Fruit fly (Drosophila melanogaster) whole organism, embryonic: ENCODE results near the gene CG10492.

Experiments used
- Adf1 ChIP-seq: fragments of 200-800 bp; sonication (Bioruptor generic); IDR thresholded peaks from 2 replicates; pipeline ENCODE4 v1.3.6; 2022; ENCODE audit warnings: missing biosample characterization, missing genetic modification characterization
- Atf3 ChIP-seq: fragments of 200-800 bp; sonication (Bioruptor generic); optimal IDR thresholded peaks from 3 replicates; lab custom pipeline; 2016; ENCODE audit warnings: missing biosample characterization, missing genetic modification characterization
- Atf6 ChIP-seq: fragments of 200-800 bp; sonication (Bioruptor generic); IDR thresholded peaks from 2 replicates; pipeline ENCODE4 v1.3.6; 2022; ENCODE audit warnings: missing biosample characterization, missing genetic modification characterization
- BEAF-32 ChIP-seq: fragments of 200-800 bp; sonication (Bioruptor generic); optimal IDR thresholded peaks from 3 replicates; lab custom pipeline; 2017; ENCODE audit warnings: missing biosample characterization, missing genetic modification characterization, mild to moderate bottlenecking, moderate library complexity, missing genetic modification reagents
- CG11560 ChIP-seq: fragments of 200-800 bp; sonication (Bioruptor generic); IDR thresholded peaks from 3 replicates; pipeline ENCODE4 v1.3.6; 2022; ENCODE audit warnings: missing biosample characterization, missing genetic modification characterization
- CG11695 ChIP-seq: fragments of 200-800 bp; sonication (Bioruptor generic); IDR thresholded peaks from 3 replicates; pipeline ENCODE4 v1.3.6; 2022; ENCODE audit warnings: missing biosample characterization, missing genetic modification characterization
- CG12236 ChIP-seq: fragments of 200-800 bp; sonication (Bioruptor generic); optimal IDR thresholded peaks from 2 replicates; lab custom pipeline; 2016; ENCODE audit warnings: missing biosample characterization, missing genetic modification characterization
- CG13424 ChIP-seq: fragments of 200-800 bp; sonication (Bioruptor generic); optimal IDR thresholded peaks from 2 replicates; lab custom pipeline; 2019; ENCODE audit warnings: missing biosample characterization, mild to moderate bottlenecking, missing genetic modification characterization, moderate library complexity
- CG14860 ChIP-seq: fragments of 200-800 bp; sonication (Bioruptor generic); IDR thresholded peaks from 3 replicates; pipeline ENCODE4 v1.3.6; 2022; ENCODE audit warnings: missing biosample characterization, missing genetic modification characterization; ENCODE audit not compliant: partially characterized antibody
- CG1529 ChIP-seq: fragments of 200-800 bp; sonication (Bioruptor generic); optimal IDR thresholded peaks from 3 replicates; lab custom pipeline; 2018; ENCODE audit warnings: missing biosample characterization, missing genetic modification characterization
- CG17612 ChIP-seq: fragments of 200-800 bp; sonication (Bioruptor generic); IDR thresholded peaks from 2 replicates; pipeline ENCODE4 v1.3.6; 2022; ENCODE audit warnings: missing biosample characterization, missing genetic modification characterization
- CG17829 ChIP-seq: fragments of 200-800 bp; optimal IDR thresholded peaks from 2 replicates; lab custom pipeline; 2019; ENCODE audit warnings: missing biosample characterization, mild to moderate bottlenecking, missing genetic modification characterization, moderate library complexity
- CG2712 ChIP-seq: fragments of 200-800 bp; optimal IDR thresholded peaks from 3 replicates; lab custom pipeline; 2019; ENCODE audit warnings: missing biosample characterization, mild to moderate bottlenecking, missing genetic modification characterization, moderate library complexity
- CG31441 ChIP-seq: fragments of 200-800 bp; sonication (Bioruptor generic); IDR thresholded peaks from 2 replicates; pipeline ENCODE4 v1.3.6; 2022; ENCODE audit warnings: missing biosample characterization, missing genetic modification characterization
- CG32767 ChIP-seq: fragments of 200-800 bp; sonication (Bioruptor generic); IDR thresholded peaks from 2 replicates; pipeline ENCODE4 v1.3.6; 2022; ENCODE audit warnings: missing biosample characterization, missing genetic modification characterization
- CG4360 ChIP-seq: fragments of 200-800 bp; sonication (Bioruptor generic); IDR thresholded peaks from 2 replicates; pipeline ENCODE4 v1.3.6; 2022; ENCODE audit warnings: missing biosample characterization, missing genetic modification characterization
- CG7963 ChIP-seq: fragments of 200-800 bp; sonication (Bioruptor generic); IDR thresholded peaks from 3 replicates; pipeline ENCODE4 v1.3.6; 2022; ENCODE audit warnings: missing biosample characterization, missing genetic modification characterization; ENCODE audit not compliant: partially characterized antibody
- CG8281 ChIP-seq: fragments of 200-800 bp; sonication (Bioruptor generic); optimal IDR thresholded peaks from 2 replicates; lab custom pipeline; 2018; ENCODE audit warnings: missing biosample characterization, mild to moderate bottlenecking, missing genetic modification characterization, moderate library complexity
- CG8388 ChIP-seq: fragments of 200-800 bp; sonication (Bioruptor generic); optimal IDR thresholded peaks from 2 replicates; lab custom pipeline; 2019; ENCODE audit warnings: missing biosample characterization, mild to moderate bottlenecking, missing genetic modification characterization, moderate library complexity
- CG9609 ChIP-seq: fragments of 200-800 bp; sonication (Bioruptor generic); optimal IDR thresholded peaks from 3 replicates; lab custom pipeline; 2016; ENCODE audit warnings: missing biosample characterization, missing genetic modification characterization
- CG9727 ChIP-seq: fragments of 200-800 bp; sonication (Bioruptor generic); optimal IDR thresholded peaks from 3 replicates; lab custom pipeline; 2017; ENCODE audit warnings: missing biosample characterization, mild to moderate bottlenecking, missing genetic modification characterization
- D19B ChIP-seq: fragments of 200-800 bp; sonication (Bioruptor generic); optimal IDR thresholded peaks from 2 replicates; lab custom pipeline; 2017; ENCODE audit warnings: missing biosample characterization, mild to moderate bottlenecking, missing genetic modification characterization
- Eip74EF ChIP-seq, 2 experiments: fragments of 200-800 bp in 1 of 2; fragments of >200 bp in 1 of 2; sonication (Bioruptor generic) in 1 of 2; optimal IDR thresholded peaks; 2 replicates each; lab custom pipeline; 2017 to 2019; ENCODE audit warnings: missing biosample characterization in 2 of 2, missing genetic modification characterization in 2 of 2, mild to moderate bottlenecking in 1 of 2, moderate library complexity in 1 of 2
- HLH4C ChIP-seq: fragments of 200-800 bp; sonication (Bioruptor generic); IDR thresholded peaks from 3 replicates; pipeline ENCODE4 v1.3.6; 2022; ENCODE audit warnings: missing biosample characterization, missing genetic modification characterization; ENCODE audit not compliant: partially characterized antibody
- HLHmδ ChIP-seq: fragments of 200-800 bp; sonication (Bioruptor generic); optimal IDR thresholded peaks from 2 replicates; lab custom pipeline; 2018; ENCODE audit warnings: missing biosample characterization, mild to moderate bottlenecking, missing genetic modification characterization, moderate library complexity
- HmgD ChIP-seq: fragments of 200-800 bp; sonication (Bioruptor generic); optimal IDR thresholded peaks from 3 replicates; lab custom pipeline; 2016; ENCODE audit warnings: missing biosample characterization, missing genetic modification characterization
- NC2β ChIP-seq: fragments of 200-800 bp; sonication (Bioruptor generic); optimal IDR thresholded peaks from 2 replicates; lab custom pipeline; 2016; ENCODE audit warnings: missing biosample characterization, missing genetic modification characterization
- Sry-β ChIP-seq: fragments of 200-800 bp; sonication (Bioruptor generic); optimal IDR thresholded peaks from 2 replicates; lab custom pipeline; 2018; ENCODE audit warnings: missing biosample characterization, mild to moderate bottlenecking, missing genetic modification characterization, moderate library complexity
- Xrp1 ChIP-seq: fragments of 200-800 bp; sonication (Bioruptor generic); IDR thresholded peaks from 2 replicates; pipeline ENCODE4 v1.3.6; 2022; ENCODE audit warnings: missing biosample characterization, missing genetic modification characterization
- abd-A ChIP-seq: fragments of 200-800 bp; sonication (Bioruptor generic); optimal IDR thresholded peaks from 3 replicates; lab custom pipeline; 2019; ENCODE audit warnings: missing biosample characterization, mild to moderate bottlenecking, missing genetic modification characterization, moderate library complexity
- amos ChIP-seq: fragments of 200-800 bp; sonication (Bioruptor generic); IDR thresholded peaks from 2 replicates; pipeline ENCODE4 v1.3.6; 2022; ENCODE audit warnings: missing biosample characterization, missing genetic modification characterization; ENCODE audit not compliant: partially characterized antibody
- aop ChIP-seq: fragments of 200-800 bp; sonication (Bioruptor generic); IDR thresholded peaks from 2 replicates; pipeline ENCODE4 v1.3.6; 2022; ENCODE audit warnings: missing biosample characterization, missing genetic modification characterization
- ara ChIP-seq: fragments of 200-800 bp; sonication (Bioruptor generic); IDR thresholded peaks from 2 replicates; pipeline ENCODE4 v1.3.6; 2022; ENCODE audit warnings: missing biosample characterization, missing genetic modification characterization
- az2 ChIP-seq: fragments of 200-800 bp; sonication (Bioruptor generic); optimal IDR thresholded peaks from 3 replicates; lab custom pipeline; 2016; ENCODE audit warnings: missing biosample characterization, missing genetic modification characterization
- bbx ChIP-seq: fragments of 200-800 bp; sonication (Bioruptor generic); IDR thresholded peaks from 2 replicates; pipeline ENCODE4 v1.3.6; 2022; ENCODE audit warnings: missing biosample characterization, missing genetic modification characterization; ENCODE audit not compliant: partially characterized antibody
- chinmo ChIP-seq: fragments of 200-800 bp; sonication (Bioruptor generic); IDR thresholded peaks from 4 replicates; pipeline ENCODE4 v1.3.6; 2022; ENCODE audit warnings: missing biosample characterization, missing genetic modification characterization; ENCODE audit not compliant: partially characterized antibody
- dmrt99B ChIP-seq: fragments of 200-800 bp; sonication (Bioruptor generic); optimal IDR thresholded peaks from 2 replicates; lab custom pipeline; 2018; ENCODE audit warnings: missing biosample characterization, mild to moderate bottlenecking, missing genetic modification characterization, moderate library complexity
- dysf ChIP-seq: fragments of 200-800 bp; sonication (Bioruptor generic); IDR thresholded peaks from 3 replicates; pipeline ENCODE4 v1.3.6; 2022; ENCODE audit warnings: missing biosample characterization, missing genetic modification characterization
- fd96Cb ChIP-seq: fragments of 200-800 bp; sonication (Bioruptor generic); optimal IDR thresholded peaks from 2 replicates; lab custom pipeline; 2018; ENCODE audit warnings: missing biosample characterization, mild to moderate bottlenecking, missing genetic modification characterization, moderate library complexity
- gfzf ChIP-seq: fragments of 200-800 bp; sonication (Bioruptor generic); optimal IDR thresholded peaks from 2 replicates; lab custom pipeline; 2016; ENCODE audit warnings: missing biosample characterization, mild to moderate bottlenecking, missing genetic modification characterization, moderate library complexity
- grn ChIP-seq: fragments of 200-800 bp; sonication (Bioruptor generic); optimal IDR thresholded peaks from 3 replicates; lab custom pipeline; 2017; ENCODE audit warnings: missing biosample characterization, missing genetic modification characterization
- jumu ChIP-seq: fragments of 200-800 bp; sonication (Bioruptor generic); optimal IDR thresholded peaks from 3 replicates; lab custom pipeline; 2016; ENCODE audit warnings: missing biosample characterization, missing genetic modification characterization
- lab ChIP-seq: fragments of 200-800 bp; sonication (Bioruptor generic); optimal IDR thresholded peaks from 3 replicates; lab custom pipeline; 2017; ENCODE audit warnings: missing biosample characterization, missing genetic modification characterization, mild to moderate bottlenecking, moderate library complexity, missing genetic modification reagents
- lilli ChIP-seq: fragments of 200-800 bp; sonication (Bioruptor generic); optimal IDR thresholded peaks from 3 replicates; lab custom pipeline; 2016; ENCODE audit warnings: missing biosample characterization, missing genetic modification characterization
- lola ChIP-seq, 3 experiments: fragments of >200 bp in 2 of 3; fragments of 200-800 bp in 1 of 3; sonication (Bioruptor generic) in 1 of 3; optimal IDR thresholded peaks; 2 replicates each; lab custom pipeline; 2017 to 2019; ENCODE audit warnings: missing biosample characterization in 3 of 3, missing genetic modification characterization in 3 of 3, mild to moderate bottlenecking in 1 of 3, moderate library complexity in 1 of 3
- pho ChIP-seq: fragments of 200-800 bp; sonication (Bioruptor generic); optimal IDR thresholded peaks from 2 replicates; lab custom pipeline; 2016; ENCODE audit warnings: missing biosample characterization, missing genetic modification characterization
- phol ChIP-seq: fragments of 200-800 bp; sonication (Bioruptor generic); optimal IDR thresholded peaks from 3 replicates; lab custom pipeline; 2018; ENCODE audit warnings: missing biosample characterization, mild to moderate bottlenecking, missing genetic modification characterization, moderate library complexity
- pita ChIP-seq: fragments of 200-800 bp; sonication (Bioruptor generic); optimal IDR thresholded peaks from 2 replicates; lab custom pipeline; 2017; ENCODE audit warnings: missing biosample characterization, mild to moderate bottlenecking, missing genetic modification characterization
- ssp ChIP-seq: fragments of 200-800 bp; sonication (Bioruptor generic); IDR thresholded peaks from 2 replicates; pipeline ENCODE4 v1.3.6; 2022; ENCODE audit warnings: missing biosample characterization, missing genetic modification characterization
- twi ChIP-seq: fragments of 200-800 bp; optimal IDR thresholded peaks from 2 replicates; lab custom pipeline; 2019; ENCODE audit warnings: missing biosample characterization, mild to moderate bottlenecking, missing genetic modification characterization, moderate library complexity
- zfh1 ChIP-seq: fragments of 200-800 bp; sonication (Bioruptor generic); IDR thresholded peaks from 3 replicates; pipeline ENCODE4 v1.3.6; 2022; ENCODE audit warnings: missing biosample characterization, missing genetic modification characterization

CG10492 gene

DNA sequence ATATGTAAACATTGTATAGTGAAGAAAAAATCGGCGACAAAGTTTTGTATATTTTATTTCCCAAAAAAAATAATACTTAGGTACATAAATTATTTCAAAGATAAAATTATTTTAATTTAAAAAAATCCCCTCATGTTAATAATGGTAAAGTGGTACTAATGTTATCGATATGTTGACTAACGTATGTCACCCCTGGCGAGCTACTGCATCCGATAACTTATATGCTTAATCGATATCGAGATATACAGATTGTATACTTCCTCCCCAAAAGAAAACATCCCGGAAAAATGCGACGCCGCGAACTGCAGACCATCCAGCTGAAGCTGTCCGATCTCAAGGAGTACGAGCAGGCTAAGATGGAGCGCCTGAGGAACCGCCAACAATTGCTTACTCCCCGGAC, 10.8 kb downstream of the CG10492 start, which contains the start of gene CG17343 (continued):
- TF ChIP-seq aop (GFP tag; lab: Robert Waterston, UW): no peak
- no peak for TF ChIP-seq CG12236 (GFP tag; lab: Kevin White, UChicago)
- TF ChIP-seq D19B (GFP tag; lab: Kevin White, UChicago): no peak
- TF ChIP-seq phol (tag; lab: Kevin White, UChicago): no peak
- TF ChIP-seq grn (GFP tag; lab: Kevin White, UChicago): peak; percentile 54
- no peak for TF ChIP-seq pho (GFP tag; lab: Kevin White, UChicago)
- TF ChIP-seq Sry-β (GFP tag; lab: Kevin White, UChicago): no peak
- TF ChIP-seq CG1529 (GFP tag; lab: Kevin White, UChicago): no peak
- no peak for TF ChIP-seq CG17829 (tag; lab: Kevin White, UChicago)
- no peak for TF ChIP-seq CG9727
- no peak for TF ChIP-seq jumu (GFP tag; lab: Kevin White, UChicago)
- no peak for TF ChIP-seq ssp (GFP tag; lab: Robert Waterston, UW)
- TF ChIP-seq gfzf: no peak
- TF ChIP-seq CG31441 (GFP tag; lab: Robert Waterston, UW): no peak
- no peak for TF ChIP-seq dmrt99B
- no peak for TF ChIP-seq CG11695 (GFP tag; lab: Robert Waterston, UW)
- no peak for TF ChIP-seq az2 (GFP tag; lab: Kevin White, UChicago)
- TF ChIP-seq pita (GFP tag; lab: Kevin White, UChicago): no peak
- TF ChIP-seq Xrp1 (GFP tag; lab: Robert Waterston, UW): no peak
- peak; percentile 95 for TF ChIP-seq bbx (GFP tag; lab: Robert Waterston, UW)
- no peak for TF ChIP-seq zfh1
- peak; percentile 99 for TF ChIP-seq HLH4C
- no peak for TF ChIP-seq dysf (GFP tag; lab: Robert Waterston, UW)
- TF ChIP-seq ara (GFP tag; lab: Robert Waterston, UW): no peak
- peak; percentile 18 for TF ChIP-seq CG2712 (tag; lab: Kevin White, UChicago)
- TF ChIP-seq chinmo (GFP tag; lab: Robert Waterston, UW): peak; percentile 93; the same call in 3 of the 4 replicates
- no peak for TF ChIP-seq fd96Cb
- no peak for TF ChIP-seq Eip74EF (GFP tag; optimal IDR thresholded peaks at IDR 0.05; lab: Kevin White, UChicago)
- peak; percentile 99 for TF ChIP-seq CG7963 (GFP tag; lab: Robert Waterston, UW)
- TF ChIP-seq Adf1: no peak
- TF ChIP-seq CG32767: no peak
- no peak for TF ChIP-seq CG8281 (tag; lab: Kevin White, UChicago)
- no peak for TF ChIP-seq twi (tag; lab: Kevin White, UChicago)
- no peak for TF ChIP-seq lola (GFP tag; optimal IDR thresholded peaks at IDR 0.05; lab: Kevin White, UChicago)
- TF ChIP-seq CG14860: peak; percentile 94
- no peak for TF ChIP-seq CG4360 (GFP tag; lab: Robert Waterston, UW)
- peak; percentile 86 for TF ChIP-seq amos (GFP tag; lab: Robert Waterston, UW)
- TF ChIP-seq CG8388 (GFP tag; lab: Kevin White, UChicago): no peak
- TF ChIP-seq CG9609 (GFP tag; lab: Kevin White, UChicago): no peak
- no peak for TF ChIP-seq HmgD
- TF ChIP-seq abd-A (tag; lab: Kevin White, UChicago): no peak
- no peak for TF ChIP-seq Atf3 (GFP tag; lab: Kevin White, UChicago)
- TF ChIP-seq HLHmδ (GFP tag; lab: Kevin White, UChicago): no peak
- TF ChIP-seq BEAF-32 (GFP tag; lab: Kevin White, UChicago): peak; percentile 68
- TF ChIP-seq lilli (GFP tag; lab: Kevin White, UChicago): no peak
- no peak for TF ChIP-seq CG11560 (tag; lab: Robert Waterston, UW)
- no peak for TF ChIP-seq CG13424
- TF ChIP-seq lab (GFP tag; lab: Kevin White, UChicago): no peak
- TF ChIP-seq NC2β (GFP tag; lab: Kevin White, UChicago): no peak
- TF ChIP-seq CG17612 (GFP tag; lab: Robert Waterston, UW): no peak
- TF ChIP-seq Atf6 (GFP tag; lab: Robert Waterston, UW): no peak
